Worm (Caenorhabditis elegans): Measurements from ENCODE around the gene prp-39.

ce11 chrV:5696177-5696576 is 13.7 kb upstream of the prp-39 start:
- TF ChIP-seq fkh-10 (GFP tag; optimal IDR thresholded peaks at IDR 0.05) (no peak), nhr-11 (tag; optimal IDR thresholded peaks at IDR 0.05) (no peak), tbx-2 (tag; optimal IDR thresholded peaks at IDR 0.05) (no peak), efl-1 (optimal IDR thresholded peaks at IDR 0.05) (no peak), efl-1 (GFP tag; optimal IDR thresholded peaks at IDR 0.05 in 1 of 2) (no peak), sup-37 (GFP tag; optimal IDR thresholded peaks at IDR 0.05) (no peak), snpc-4 (tag; optimal IDR thresholded peaks at IDR 0.05) (no peak), lsy-2 (tag; optimal IDR thresholded peaks at IDR 0.05) (no peak), sox-4 (tag; optimal IDR thresholded peaks at IDR 0.05) (no peak), unc-30 (tag; optimal IDR thresholded peaks at IDR 0.05) (no peak), dpl-1 (GFP tag; optimal IDR thresholded peaks at IDR 0.05) (no peak), blmp-1 (tag; optimal IDR thresholded peaks at IDR 0.05) (no peak)
